Worm (Caenorhabditis elegans) whole organism, L2 larva: Measurements from ENCODE around the gene D2045.9.
A peak's percentile ranks its signal among the peaks of the same experiment; 100 is the strongest.

Source experiments
- C34F6.9 ChIP-seq: fragments of 150-350 bp; optimal IDR thresholded peaks from 2 replicates; lab custom pipeline; 2014; ENCODE audit warnings: missing biosample characterization, missing genetic modification characterization
- F13H6.1 ChIP-seq: sonication (generic microtip); optimal IDR thresholded peaks from 2 replicates; lab custom pipeline; 2016; ENCODE audit warnings: missing genetic modification characterization, missing compliant biosample characterization
- R02D3.7 ChIP-seq: fragments of 150-350 bp; optimal IDR thresholded peaks from 2 replicates; lab custom pipeline; 2014; ENCODE audit warnings: missing biosample characterization, missing genetic modification characterization
- Y55F3AM.14 ChIP-seq: fragments of 200-800 bp; sonication (Bioruptor generic); optimal IDR thresholded peaks from 2 replicates; lab custom pipeline; 2018; ENCODE audit warnings: mild to moderate bottlenecking, missing genetic modification characterization, missing compliant biosample characterization
- ZK546.5 ChIP-seq: sonication (generic microtip); optimal IDR thresholded peaks from 2 replicates; lab custom pipeline; 2017; ENCODE audit warnings: missing biosample characterization, missing genetic modification characterization
- alr-1 ChIP-seq: fragments of 150-350 bp; optimal IDR thresholded peaks from 2 replicates; lab custom pipeline; 2014; ENCODE audit warnings: missing biosample characterization, missing genetic modification characterization
- aly-2 ChIP-seq: fragments of 150-350 bp; optimal IDR thresholded peaks from 2 replicates; lab custom pipeline; 2014; ENCODE audit warnings: missing biosample characterization, missing genetic modification characterization
- ama-1 ChIP-seq: fragments of 150-350 bp; optimal IDR thresholded peaks from 2 replicates; lab custom pipeline; 2018; ENCODE audit warnings: inconsistent platforms
- blmp-1 ChIP-seq: sonication (generic microtip); optimal IDR thresholded peaks from 2 replicates; lab custom pipeline; 2017; ENCODE audit warnings: missing genetic modification characterization, mild to moderate bottlenecking, missing compliant biosample characterization, antibody characterized with exemption, moderate library complexity; ENCODE audit not compliant: insufficient read depth
- ceh-16 ChIP-seq: fragments of 150-350 bp; optimal IDR thresholded peaks from 2 replicates; lab custom pipeline; 2014; ENCODE audit warnings: missing biosample characterization, missing genetic modification characterization
- dmd-4 ChIP-seq: sonication (generic microtip); optimal IDR thresholded peaks from 2 replicates; lab custom pipeline; 2017; ENCODE audit warnings: missing biosample characterization, missing genetic modification characterization
- egl-27 ChIP-seq: sonication (generic microtip); optimal IDR thresholded peaks from 3 replicates; lab custom pipeline; 2017; ENCODE audit warnings: missing biosample characterization, missing genetic modification reagents, missing genetic modification characterization
- fos-1 ChIP-seq: fragments of 150-350 bp; optimal IDR thresholded peaks from 2 replicates; lab custom pipeline; 2014; ENCODE audit warnings: missing biosample characterization, missing genetic modification characterization
- lin-11 ChIP-seq: fragments of 150-350 bp; sonication (generic microtip); optimal IDR thresholded peaks from 2 replicates; lab custom pipeline; 2014; ENCODE audit warnings: missing biosample characterization, missing genetic modification characterization, inconsistent platforms, mixed read lengths
- lin-13 ChIP-seq: fragments of 150-350 bp; optimal IDR thresholded peaks from 2 replicates; lab custom pipeline; 2014; ENCODE audit warnings: missing biosample characterization, missing genetic modification reagents, missing genetic modification characterization
- lsy-2 ChIP-seq, 2 experiments: fragments of 150-350 bp in 1 of 2; sonication (generic microtip) in 1 of 2; optimal IDR thresholded peaks; 2 replicates each; lab custom pipeline; 2014 to 2017; ENCODE audit warnings: missing biosample characterization in 2 of 2, missing genetic modification characterization in 2 of 2
- mab-5 ChIP-seq: fragments of 150-350 bp; optimal IDR thresholded peaks from 2 replicates; lab custom pipeline; 2014; ENCODE audit warnings: missing biosample characterization, missing genetic modification characterization
- mbf-1 ChIP-seq: sonication (generic microtip); optimal IDR thresholded peaks from 2 replicates; lab custom pipeline; 2017; ENCODE audit warnings: missing biosample characterization, missing genetic modification characterization
- mdl-1 ChIP-seq, 2 experiments: fragments of 150-350 bp in 1 of 2; sonication (generic microtip) in 1 of 2; optimal IDR thresholded peaks; 2 replicates each; lab custom pipeline; 2017; ENCODE audit warnings: missing biosample characterization in 2 of 2, missing genetic modification characterization in 2 of 2
- nhr-10 ChIP-seq: sonication (generic microtip); optimal IDR thresholded peaks from 2 replicates; lab custom pipeline; 2017; ENCODE audit warnings: missing biosample characterization, missing genetic modification characterization
- nhr-129 ChIP-seq: fragments of 150-350 bp; optimal IDR thresholded peaks from 2 replicates; lab custom pipeline; 2014; ENCODE audit warnings: missing biosample characterization, missing genetic modification characterization
- nhr-21 ChIP-seq: fragments of 150-350 bp; optimal IDR thresholded peaks from 2 replicates; lab custom pipeline; 2014; ENCODE audit warnings: missing biosample characterization, missing genetic modification characterization
- nhr-23 ChIP-seq: fragments of 150-350 bp; optimal IDR thresholded peaks from 2 replicates; lab custom pipeline; 2014; ENCODE audit warnings: missing biosample characterization, missing genetic modification reagents, missing genetic modification characterization
- nhr-25 ChIP-seq: fragments of 150-350 bp; sonication (generic microtip); optimal IDR thresholded peaks from 3 replicates; lab custom pipeline; 2014; ENCODE audit warnings: missing biosample characterization, missing genetic modification characterization
- nhr-77 ChIP-seq: fragments of 150-350 bp; optimal IDR thresholded peaks from 2 replicates; lab custom pipeline; 2014; ENCODE audit warnings: missing biosample characterization, missing genetic modification characterization
- peb-1 ChIP-seq: fragments of 150-350 bp; optimal IDR thresholded peaks from 2 replicates; lab custom pipeline; 2014; ENCODE audit warnings: missing biosample characterization, missing genetic modification characterization
- sem-4 ChIP-seq: fragments of 150-350 bp; optimal IDR thresholded peaks from 2 replicates; lab custom pipeline; 2014; ENCODE audit warnings: missing biosample characterization, missing genetic modification reagents, missing genetic modification characterization
- skn-1 ChIP-seq: sonication (generic microtip); optimal IDR thresholded peaks from 2 replicates; lab custom pipeline; 2017; ENCODE audit warnings: missing biosample characterization, missing genetic modification characterization
- sma-3 ChIP-seq: sonication (generic microtip); optimal IDR thresholded peaks from 2 replicates; lab custom pipeline; 2016; ENCODE audit warnings: missing genetic modification reagents, missing genetic modification characterization, missing compliant biosample characterization
- sma-9 ChIP-seq, 2 experiments: fragments of 150-350 bp in 1 of 2; sonication (generic microtip) in 1 of 2; optimal IDR thresholded peaks; 2 replicates each; lab custom pipeline; 2014 to 2016; ENCODE audit warnings: missing genetic modification characterization in 2 of 2, mild to moderate bottlenecking in 1 of 2, missing biosample characterization in 1 of 2, missing compliant biosample characterization in 1 of 2, missing genetic modification reagents in 1 of 2, moderate library complexity in 1 of 2
- unc-39 ChIP-seq: fragments of 150-350 bp; optimal IDR thresholded peaks from 2 replicates; lab custom pipeline; 2014; ENCODE audit warnings: missing biosample characterization, missing genetic modification characterization
- unc-55 ChIP-seq: fragments of 150-350 bp; sonication (generic microtip); optimal IDR thresholded peaks from 3 replicates; lab custom pipeline; 2014; ENCODE audit warnings: missing biosample characterization, missing genetic modification reagents, missing genetic modification characterization
- unc-62 ChIP-seq: fragments of 150-350 bp; optimal IDR thresholded peaks from 2 replicates; lab custom pipeline; 2014; ENCODE audit warnings: missing biosample characterization, missing genetic modification reagents, missing genetic modification characterization
- zag-1 ChIP-seq: fragments of 150-350 bp; optimal IDR thresholded peaks from 2 replicates; lab custom pipeline; 2014; ENCODE audit warnings: missing biosample characterization, missing genetic modification characterization
- ztf-11 ChIP-seq: sonication (generic microtip); optimal IDR thresholded peaks from 2 replicates; lab custom pipeline; 2017; ENCODE audit warnings: missing biosample characterization, missing genetic modification characterization
- ztf-4 ChIP-seq: fragments of 150-350 bp; optimal IDR thresholded peaks from 2 replicates; lab custom pipeline; 2014; ENCODE audit warnings: missing biosample characterization, missing genetic modification characterization

D2045.9 gene

ce11 chrIII:10506699-10507248, 31.7 kb downstream of the D2045.9 start, which contains the start of the genes sip-1 and sly-1 (continued):
- TF ChIP-seq fos-1 (tag; lab: Kevin White, UChicago) (peak; percentile 74), nhr-10 (tag; lab: Kevin White, UChicago) (peak; percentile 49), peb-1 (tag; lab: Kevin White, UChicago) (no peak), nhr-25 (tag; lab: Kevin White, UChicago) (peak; percentile 82), ama-1 (lab: Kevin White, UChicago) (peak; percentile 36), nhr-23 (no peak), blmp-1 (tag; lab: Kevin White, UChicago) (no peak), unc-55 (GFP tag; lab: Kevin White, UChicago) (peak; percentile 91), ZK546.5 (tag; lab: Kevin White, UChicago) (no peak), egl-27 (peak; percentile 44), ceh-16 (tag; lab: Kevin White, UChicago) (no peak), ztf-4 (tag; lab: Kevin White, UChicago) (no peak), F13H6.1 (tag; lab: Kevin White, UChicago) (peak; percentile 60), dmd-4 (tag; lab: Kevin White, UChicago) (no peak), sma-9 (GFP tag; optimal IDR thresholded peaks at IDR 0.05; lab: Kevin White, UChicago) (peak; percentile 70), sma-9 (tag; optimal IDR thresholded peaks at IDR 0.05; lab: Kevin White, UChicago) (no peak), lin-13 (GFP tag; lab: Kevin White, UChicago) (peak; percentile 86), aly-2 (tag; lab: Kevin White, UChicago) (no peak), unc-62 (GFP tag; lab: Kevin White, UChicago) (no peak), Y55F3AM.14 (no peak), mab-5 (tag; lab: Kevin White, UChicago) (peak; percentile 73), lin-11 (tag; lab: Kevin White, UChicago) (no peak), ztf-11 (tag; lab: Kevin White, UChicago) (no peak), sem-4 (tag; lab: Kevin White, UChicago) (peak; percentile 38), nhr-21 (tag; lab: Kevin White, UChicago) (peak; percentile 58), zag-1 (no peak)

DNA sequence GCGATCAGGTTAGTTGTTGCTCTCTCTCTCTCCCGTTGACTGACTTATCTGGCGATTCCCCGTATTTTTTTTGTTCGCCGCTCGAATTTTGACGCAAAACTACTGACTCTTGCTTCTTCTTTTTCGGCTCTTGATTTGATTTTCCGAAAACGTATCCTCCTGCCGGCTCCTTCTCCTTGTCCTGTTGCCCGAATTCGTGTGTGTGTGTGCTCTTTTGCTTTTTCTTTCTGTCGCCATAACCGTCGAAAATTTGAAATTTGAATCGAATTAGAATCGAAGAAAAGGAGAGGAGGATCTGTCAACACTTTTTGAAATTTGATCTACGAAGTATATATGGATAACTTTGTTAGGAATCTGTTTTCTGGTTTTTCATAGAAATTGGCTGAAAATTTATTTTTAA, 37.5 kb downstream of the D2045.9 start:
- TF ChIP-seq mdl-1 (tag; optimal IDR thresholded peaks at IDR 0.05; lab: Kevin White, UChicago), result no peak
- TF ChIP-seq ZK546.5 (tag; lab: Kevin White, UChicago), result no peak
- no peak for TF ChIP-seq lin-11 (tag; lab: Kevin White, UChicago)
- TF ChIP-seq C34F6.9, result no peak
- no peak for TF ChIP-seq lsy-2 (tag; optimal IDR thresholded peaks at IDR 0.05; lab: Kevin White, UChicago)
- no peak for TF ChIP-seq sma-9 (GFP tag; optimal IDR thresholded peaks at IDR 0.05; lab: Kevin White, UChicago)
- TF ChIP-seq sma-9 (tag; optimal IDR thresholded peaks at IDR 0.05; lab: Kevin White, UChicago), result no peak
- TF ChIP-seq R02D3.7 (tag; lab: Kevin White, UChicago), result no peak
- no peak for TF ChIP-seq skn-1
- no peak for TF ChIP-seq nhr-23
- TF ChIP-seq nhr-77 (tag; lab: Kevin White, UChicago), result no peak
- no peak for TF ChIP-seq alr-1 (tag; lab: Kevin White, UChicago)
- TF ChIP-seq ztf-11 (tag; lab: Kevin White, UChicago), result no peak
- no peak for TF ChIP-seq nhr-25 (tag; lab: Kevin White, UChicago)
- TF ChIP-seq peb-1 (tag; lab: Kevin White, UChicago), result no peak
- TF ChIP-seq nhr-129, result no peak
- no peak for TF ChIP-seq lin-13 (GFP tag; lab: Kevin White, UChicago)
- no peak for TF ChIP-seq unc-39 (tag; lab: Kevin White, UChicago)
- TF ChIP-seq egl-27, result no peak
- no peak for TF ChIP-seq mbf-1 (tag; lab: Kevin White, UChicago)
- no peak for TF ChIP-seq aly-2 (tag; lab: Kevin White, UChicago)

DNA sequence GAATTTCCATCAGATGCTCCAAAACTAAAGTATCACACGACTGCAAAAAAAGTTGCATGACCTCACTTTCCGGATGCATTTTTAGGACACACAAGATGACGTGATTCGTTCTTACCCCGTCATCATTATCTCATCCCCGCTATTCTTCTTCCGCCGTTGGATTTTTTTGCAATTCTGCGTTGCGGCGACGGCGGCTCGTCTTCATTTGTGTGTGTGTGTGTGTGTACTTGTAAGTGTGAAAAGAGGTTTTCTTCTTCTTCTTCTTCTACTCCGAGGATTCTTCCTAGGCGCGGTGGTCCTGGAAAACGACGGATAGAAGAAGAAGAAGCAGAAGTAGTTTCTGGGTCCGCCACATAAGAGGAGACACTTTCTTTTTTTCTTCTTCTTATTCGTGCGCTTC, 40.7 kb downstream of the D2045.9 start:
- TF ChIP-seq unc-39 (tag; lab: Kevin White, UChicago), result no peak
- no peak for TF ChIP-seq nhr-77 (tag; lab: Kevin White, UChicago)
- TF ChIP-seq sma-3, result no peak
- no peak for TF ChIP-seq sma-9 (GFP tag; optimal IDR thresholded peaks at IDR 0.05; lab: Kevin White, UChicago)
- no peak for TF ChIP-seq sma-9 (tag; optimal IDR thresholded peaks at IDR 0.05; lab: Kevin White, UChicago)
- TF ChIP-seq unc-55 (GFP tag; lab: Kevin White, UChicago), result peak; percentile 53
